Worm (Caenorhabditis elegans) whole organism, late embryonic: ENCODE measurements around the gene math-1.
"Not testable (repeated sequence)": the region's sequence is repeated elsewhere in the genome, so short reads cannot be mapped to it uniquely, and the experiment has no call there.

Experiments used
- ceh-9 ChIP-seq: sonication (generic microtip); optimal IDR thresholded peaks from 2 replicates; lab custom pipeline; 2016; ENCODE audit warnings: mild to moderate bottlenecking, missing genetic modification characterization, inconsistent platforms, missing compliant biosample characterization
- fkh-10 ChIP-seq: fragments of 150-350 bp; optimal IDR thresholded peaks from 2 replicates; lab custom pipeline; 2014; ENCODE audit warnings: missing biosample characterization, missing genetic modification reagents, missing genetic modification characterization
- pha-4 ChIP-seq: fragments of 150-350 bp; optimal IDR thresholded peaks from 2 replicates; lab custom pipeline; 2018; ENCODE audit warnings: missing biosample characterization, missing genetic modification reagents, missing genetic modification characterization

DNA sequence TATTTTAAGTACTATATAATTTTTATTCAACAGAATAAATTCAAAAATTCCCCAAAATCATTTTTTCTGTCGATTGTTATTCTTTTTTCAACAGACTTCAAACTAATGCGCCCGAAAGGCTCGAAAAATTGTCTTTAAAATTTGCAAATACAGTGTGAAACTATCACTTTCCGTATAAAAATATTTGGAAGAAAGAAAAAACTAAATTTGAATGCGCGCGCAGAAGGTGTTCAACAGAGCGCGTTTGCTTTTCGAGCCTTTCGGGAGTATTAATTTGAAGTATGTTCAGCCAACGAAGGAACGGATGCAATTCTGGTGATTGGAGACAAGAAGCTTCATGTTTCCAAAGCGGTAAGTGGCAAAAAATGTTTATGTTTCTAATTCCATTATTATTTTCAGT lies 14.2 kb downstream of the math-1 start, which contains the start of gene btb-4:
- TF ChIP-seq ceh-9 (tag; lab: Kevin White, UChicago); pha-4; fkh-10: not testable (repeated sequence)
